Fruit fly (Drosophila melanogaster) whole organism, pupa: ENCODE measurements around the gene CecA1.

ENCODE experiments used
- CG10348 ChIP-seq: fragments of 200-800 bp; sonication (Bioruptor generic); IDR thresholded peaks from 2 replicates; pipeline ENCODE4 v1.3.6; 2022; ENCODE audit warnings: missing biosample characterization, missing genetic modification characterization
- CG12605 ChIP-seq: fragments of 200-800 bp; sonication (Bioruptor generic); IDR thresholded peaks from 2 replicates; pipeline ENCODE4 v1.3.6; 2022; ENCODE audit warnings: missing biosample characterization, missing genetic modification characterization
- CG13204 ChIP-seq: fragments of 200-800 bp; sonication (Bioruptor generic); optimal IDR thresholded peaks from 2 replicates; lab custom pipeline; 2018; ENCODE audit warnings: missing biosample characterization, mild to moderate bottlenecking, missing genetic modification characterization, moderate library complexity
- CG14655 ChIP-seq: fragments of 200-800 bp; sonication (Bioruptor generic); optimal IDR thresholded peaks from 3 replicates; lab custom pipeline; 2017; ENCODE audit warnings: mild to moderate bottlenecking, missing biosample characterization, missing genetic modification reagents, missing genetic modification characterization
- CG15710 ChIP-seq: fragments of 200-800 bp; sonication (Bioruptor generic); optimal IDR thresholded peaks from 2 replicates; lab custom pipeline; 2018; ENCODE audit warnings: missing biosample characterization, mild to moderate bottlenecking, missing genetic modification characterization, moderate library complexity
- CG17806 ChIP-seq: fragments of 200-800 bp; sonication (Bioruptor generic); optimal IDR thresholded peaks from 2 replicates; lab custom pipeline; 2018; ENCODE audit warnings: missing biosample characterization, mild to moderate bottlenecking, missing genetic modification characterization, moderate library complexity
- CG32121 ChIP-seq: fragments of 200-800 bp; sonication (Bioruptor generic); IDR thresholded peaks from 2 replicates; pipeline ENCODE4 v1.3.6; 2022; ENCODE audit warnings: missing biosample characterization, missing genetic modification characterization
- CG34367 ChIP-seq: fragments of 200-800 bp; sonication (Bioruptor generic); optimal IDR thresholded peaks from 2 replicates; lab custom pipeline; 2018; ENCODE audit warnings: missing biosample characterization, mild to moderate bottlenecking, missing genetic modification characterization
- CG4496 ChIP-seq: fragments of 200-800 bp; sonication (Bioruptor generic); IDR thresholded peaks from 3 replicates; pipeline ENCODE4 v1.3.6; 2022; ENCODE audit warnings: missing biosample characterization, missing genetic modification characterization
- CG8159 ChIP-seq: fragments of 200-800 bp; sonication (Bioruptor generic); optimal IDR thresholded peaks from 3 replicates; lab custom pipeline; 2018; ENCODE audit warnings: missing biosample characterization, mild to moderate bottlenecking, missing genetic modification characterization, moderate library complexity
- CG8301 ChIP-seq: fragments of 200-800 bp; sonication (Bioruptor generic); optimal IDR thresholded peaks from 2 replicates; lab custom pipeline; 2018; ENCODE audit warnings: missing biosample characterization, mild to moderate bottlenecking, missing genetic modification characterization
- CG9948 ChIP-seq: fragments of 200-800 bp; sonication (Bioruptor generic); optimal IDR thresholded peaks from 2 replicates; lab custom pipeline; 2018; ENCODE audit warnings: missing biosample characterization, mild to moderate bottlenecking, missing genetic modification characterization, moderate library complexity
- D1 ChIP-seq: fragments of 200-800 bp; sonication (Bioruptor generic); optimal IDR thresholded peaks from 2 replicates; lab custom pipeline; 2018; ENCODE audit warnings: missing biosample characterization, mild to moderate bottlenecking, missing genetic modification characterization, moderate library complexity
- EcR ChIP-seq: fragments of 200-800 bp; sonication (Bioruptor generic); optimal IDR thresholded peaks from 3 replicates; lab custom pipeline; 2019; ENCODE audit warnings: missing biosample characterization, missing genetic modification characterization, mild to moderate bottlenecking, moderate library complexity, missing genetic modification reagents
- Ets98B ChIP-seq: fragments of 200-800 bp; sonication (Bioruptor generic); IDR thresholded peaks from 2 replicates; pipeline ENCODE4 v1.3.6; 2022; ENCODE audit warnings: missing biosample characterization, missing genetic modification characterization
- Pif1A ChIP-seq: fragments of 200-800 bp; sonication (Bioruptor generic); optimal IDR thresholded peaks from 3 replicates; lab custom pipeline; 2016; ENCODE audit warnings: missing biosample characterization, missing genetic modification characterization
- Pif1B ChIP-seq: fragments of 200-800 bp; sonication (Bioruptor generic); optimal IDR thresholded peaks from 3 replicates; lab custom pipeline; 2016; ENCODE audit warnings: missing biosample characterization, missing genetic modification characterization
- Snoo ChIP-seq: fragments of 200-800 bp; sonication (Bioruptor generic); optimal IDR thresholded peaks from 3 replicates; lab custom pipeline; 2017; ENCODE audit warnings: missing biosample characterization, mild to moderate bottlenecking, missing genetic modification characterization, inconsistent platforms
- fd96Ca ChIP-seq: fragments of 200-800 bp; sonication (Bioruptor generic); IDR thresholded peaks from 3 replicates; pipeline ENCODE4 v1.3.6; 2022; ENCODE audit warnings: missing biosample characterization, missing genetic modification characterization
- gl ChIP-seq: fragments of 200-800 bp; sonication (Bioruptor generic); optimal IDR thresholded peaks from 2 replicates; lab custom pipeline; 2018; ENCODE audit warnings: missing biosample characterization, mild to moderate bottlenecking, missing genetic modification characterization
- rn ChIP-seq: fragments of 200-800 bp; sonication (Bioruptor generic); IDR thresholded peaks from 2 replicates; pipeline ENCODE4 v1.3.6; 2022; ENCODE audit warnings: missing biosample characterization, missing genetic modification characterization

CecA1 gene

DNA sequence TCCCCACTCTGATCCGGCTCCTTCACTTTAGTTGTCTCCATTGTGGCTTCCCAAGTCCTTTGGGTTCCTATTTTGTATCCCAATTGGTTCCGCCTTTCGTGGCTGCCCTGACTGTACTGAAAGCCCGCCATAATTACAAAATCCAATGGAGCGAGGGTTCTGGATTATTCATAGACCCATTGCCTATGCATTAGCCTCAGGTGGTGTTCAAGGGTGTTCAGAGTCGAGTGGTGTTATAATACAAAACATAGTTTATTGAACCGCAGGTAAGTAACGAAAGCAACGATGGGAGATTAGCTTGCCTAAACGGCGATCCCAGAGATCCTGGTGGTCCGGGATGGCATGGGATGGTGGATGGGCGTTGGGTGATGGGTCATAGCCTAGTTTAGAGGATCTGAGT is 14.5 kb upstream of the CecA1 start, which contains the start of gene CG15531:
Gene CG15531, minus strand, starts transcription at position 101 of the 400 bp plus-strand sequence.
- TF ChIP-seq CG12605 (GFP tag; lab: Robert Waterston, UW) (no peak), CG9948 (tag; lab: Kevin White, UChicago) (no peak), gl (tag; lab: Kevin White, UChicago) (no peak), CG10348 (GFP tag; lab: Robert Waterston, UW) (no peak)

- TF ChIP-seq EcR (GFP tag; lab: Kevin White, UChicago) (no peak), gl (tag; lab: Kevin White, UChicago) (no peak), Pif1A (GFP tag; lab: Kevin White, UChicago) (no peak), CG9948 (tag; lab: Kevin White, UChicago) (no peak), Pif1B (GFP tag; lab: Kevin White, UChicago) (no peak), CG32121 (GFP tag; lab: Robert Waterston, UW) (no peak), CG34367 (no peak), CG13204 (GFP tag; lab: Kevin White, UChicago) (no peak), Snoo (tag; lab: Kevin White, UChicago) (no peak), CG14655 (GFP tag; lab: Kevin White, UChicago) (no peak), CG10348 (GFP tag; lab: Robert Waterston, UW) (no peak), CG8301 (tag; lab: Kevin White, UChicago) (no peak), CG17806 (tag; lab: Kevin White, UChicago) (no peak), Ets98B (GFP tag; lab: Robert Waterston, UW) (no peak)
Measured at dm6 chr3R:30197796-30198195, 12.9 kb upstream of the CecA1 start.

- TF ChIP-seq Pif1A (GFP tag; lab: Kevin White, UChicago) (no peak), gl (tag; lab: Kevin White, UChicago) (no peak), Pif1B (GFP tag; lab: Kevin White, UChicago) (no peak), Snoo (tag; lab: Kevin White, UChicago) (no peak), CG13204 (GFP tag; lab: Kevin White, UChicago) (no peak), D1 (tag; lab: Kevin White, UChicago) (no peak), CG4496 (GFP tag; lab: Robert Waterston, UW) (no peak), CG34367 (no peak), CG32121 (GFP tag; lab: Robert Waterston, UW) (no peak), CG8301 (tag; lab: Kevin White, UChicago) (no peak), rn (no peak), CG14655 (GFP tag; lab: Kevin White, UChicago) (no peak)
Measured at dm6 chr3R:30198793-30199192, 11.9 kb upstream of the CecA1 start.

dm6 chr3R:30200091-30200698 is 10.5 kb upstream of the CecA1 start:
- TF ChIP-seq CG34367 (no peak), CG9948 (tag; lab: Kevin White, UChicago) (no peak), CG8301 (tag; lab: Kevin White, UChicago) (no peak), Ets98B (GFP tag; lab: Robert Waterston, UW) (no peak), CG8159 (tag; lab: Kevin White, UChicago) (no peak), CG4496 (GFP tag; lab: Robert Waterston, UW) (no peak), CG12605 (GFP tag; lab: Robert Waterston, UW) (no peak), Pif1B (GFP tag; lab: Kevin White, UChicago) (no peak), CG32121 (GFP tag; lab: Robert Waterston, UW) (no peak), EcR (GFP tag; lab: Kevin White, UChicago) (no peak), CG17806 (tag; lab: Kevin White, UChicago) (no peak), CG10348 (GFP tag; lab: Robert Waterston, UW) (no peak), CG15710 (no peak)

- no peak for TF ChIP-seq rn
- no peak for TF ChIP-seq CG8159 (tag; lab: Kevin White, UChicago)
- no peak for TF ChIP-seq CG12605 (GFP tag; lab: Robert Waterston, UW)
- TF ChIP-seq CG8301 (tag; lab: Kevin White, UChicago), result no peak
- TF ChIP-seq CG15710, result no peak
- TF ChIP-seq CG9948 (tag; lab: Kevin White, UChicago), result no peak
- no peak for TF ChIP-seq CG34367
- TF ChIP-seq CG32121 (GFP tag; lab: Robert Waterston, UW), result no peak
- no peak for TF ChIP-seq CG17806 (tag; lab: Kevin White, UChicago)
- TF ChIP-seq CG13204 (GFP tag; lab: Kevin White, UChicago), result no peak
Measured at dm6 chr3R:30201064-30201463, 9.6 kb upstream of the CecA1 start.

DNA sequence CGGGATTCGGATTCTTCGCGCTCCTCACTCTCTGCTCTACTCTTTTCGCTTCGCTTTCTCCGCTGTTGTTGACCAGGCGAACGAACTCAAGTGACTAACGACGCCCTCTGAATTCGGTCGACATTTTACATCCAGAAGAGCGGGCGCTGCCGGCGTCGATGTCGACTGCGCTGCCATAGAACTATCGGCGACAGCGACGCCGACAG is 7.9 kb upstream of the CecA1 start, which contains the start of gene CG9743:
Gene CG9743, minus strand, starts transcription at position 101 of the 206 bp plus-strand sequence.
- TF ChIP-seq CG32121 (GFP tag; lab: Robert Waterston, UW) (no peak), EcR (GFP tag; lab: Kevin White, UChicago) (no peak), Pif1A (GFP tag; lab: Kevin White, UChicago) (no peak), fd96Ca (GFP tag; lab: Robert Waterston, UW) (no peak), CG12605 (GFP tag; lab: Robert Waterston, UW) (no peak), CG9948 (tag; lab: Kevin White, UChicago) (no peak), CG13204 (GFP tag; lab: Kevin White, UChicago) (no peak), CG8159 (tag; lab: Kevin White, UChicago) (no peak), CG8301 (tag; lab: Kevin White, UChicago) (no peak), CG15710 (no peak), CG10348 (GFP tag; lab: Robert Waterston, UW) (no peak), CG17806 (tag; lab: Kevin White, UChicago) (no peak)
